Worm (Caenorhabditis elegans): ENCODE data around the gene Y51A2B.2.

Y51A2B.2 gene

ce11 chrV:18339807-18340206 is 34.5 kb upstream of the Y51A2B.2 start, which contains the start of gene C08E8.10:
Gene C08E8.10 (minus strand): TSS chrV:18339907.
- no peak for TF ChIP-seq K02D7.2 (tag; optimal IDR thresholded peaks at IDR 0.05)
- TF ChIP-seq pax-1 (tag; optimal IDR thresholded peaks at IDR 0.05), result no peak
- TF ChIP-seq fax-1 (tag; optimal IDR thresholded peaks at IDR 0.05), result no peak
- TF ChIP-seq syd-9 (tag; optimal IDR thresholded peaks at IDR 0.05), result no peak
- no peak for TF ChIP-seq ceh-6 (GFP tag; optimal IDR thresholded peaks at IDR 0.05)
- no peak for TF ChIP-seq rnt-1 (tag; optimal IDR thresholded peaks at IDR 0.05)

ce11 chrV:18344194-18344593 is 30.1 kb upstream of the Y51A2B.2 start:
- TF ChIP-seq fax-1 (tag; optimal IDR thresholded peaks at IDR 0.05) (no peak), K09A11.1 (tag; optimal IDR thresholded peaks at IDR 0.05; ENCODE audit: insufficient read depth) (no peak), unc-55 (GFP tag; optimal IDR thresholded peaks at IDR 0.05) (no peak), unc-3 (GFP tag; conservative IDR thresholded peaks at IDR 0.05) (no peak), unc-3 (tag; optimal IDR thresholded peaks at IDR 0.05) (no peak), rnt-1 (tag; optimal IDR thresholded peaks at IDR 0.05) (no peak), mec-3 (tag; optimal IDR thresholded peaks at IDR 0.05; ENCODE audit: borderline replicate concordance) (no peak), ceh-19 (GFP tag; optimal IDR thresholded peaks at IDR 0.05) (no peak), hlh-8 (tag; optimal IDR thresholded peaks at IDR 0.05) (no peak), ref-2 (tag; optimal IDR thresholded peaks at IDR 0.05) (no peak), pag-3 (tag; optimal IDR thresholded peaks at IDR 0.05; ENCODE audit: borderline replicate concordance) (no peak), ceh-14 (tag; optimal IDR thresholded peaks at IDR 0.05) (no peak), T23F11.4 (GFP tag; optimal IDR thresholded peaks at IDR 0.05) (no peak), npax-4 (tag; optimal IDR thresholded peaks at IDR 0.05) (no peak), gmeb-2 (tag; optimal IDR thresholded peaks at IDR 0.05) (no peak), ets-4 (tag; optimal IDR thresholded peaks at IDR 0.05) (no peak), ceh-48 (tag; optimal IDR thresholded peaks at IDR 0.05) (no peak)

ce11 chrV:18346080-18346479 is 28.2 kb upstream of the Y51A2B.2 start:
- TF ChIP-seq npax-4 (tag; optimal IDR thresholded peaks at IDR 0.05) (no peak), nhr-232 (tag; optimal IDR thresholded peaks at IDR 0.05) (no peak), elt-2 (tag; optimal IDR thresholded peaks at IDR 0.05) (peak; percentile 99)

DNA sequence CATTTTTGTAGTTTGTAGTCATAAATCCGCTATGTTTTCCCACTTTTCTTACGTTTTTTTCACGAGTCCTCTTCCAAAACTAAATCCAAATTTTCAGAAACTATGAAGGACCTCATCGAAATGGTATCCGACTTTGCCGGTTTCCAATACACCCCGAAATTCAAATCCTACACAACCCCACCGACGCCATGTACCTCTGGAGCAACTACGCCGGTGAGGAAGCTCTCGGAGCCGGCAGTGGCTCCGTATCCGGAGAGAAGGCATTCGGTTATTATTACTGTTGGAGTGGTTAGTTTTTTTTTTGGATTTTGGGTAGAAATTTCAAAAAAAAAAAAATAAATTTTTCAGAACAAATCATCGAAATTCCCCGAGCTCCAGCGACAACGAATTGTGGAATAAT is 24.2 kb upstream of the Y51A2B.2 start, which contains the start of gene C08E8.3:
TSS of gene C08E8.3 (plus strand) at position 84 of the 400 bp plus-strand sequence.
- TF ChIP-seq pha-4 (tag; optimal IDR thresholded peaks at IDR 0.05) (no peak), ceh-14 (tag; optimal IDR thresholded peaks at IDR 0.05) (no peak), sox-4 (tag; optimal IDR thresholded peaks at IDR 0.05) (no peak), lin-11 (tag; optimal IDR thresholded peaks at IDR 0.05) (no peak), ref-2 (tag; optimal IDR thresholded peaks at IDR 0.05) (no peak), lim-6 (tag; optimal IDR thresholded peaks at IDR 0.05) (no peak), fkh-6 (tag; optimal IDR thresholded peaks at IDR 0.05) (no peak), sdc-2 (tag; optimal IDR thresholded peaks at IDR 0.05) (no peak)

- no peak for TF ChIP-seq unc-3 (GFP tag; conservative IDR thresholded peaks at IDR 0.05)
- no peak for TF ChIP-seq unc-3 (tag; optimal IDR thresholded peaks at IDR 0.05)
- no peak for TF ChIP-seq hlh-13 (GFP tag; optimal IDR thresholded peaks at IDR 0.05)
These were observed 23.6 kb upstream of the Y51A2B.2 start, which contains the start of gene C08E8.11 for ce11 chrV:18350721-18351120. Gene C08E8.11 (plus strand): TSS chrV:18351021.

DNA sequence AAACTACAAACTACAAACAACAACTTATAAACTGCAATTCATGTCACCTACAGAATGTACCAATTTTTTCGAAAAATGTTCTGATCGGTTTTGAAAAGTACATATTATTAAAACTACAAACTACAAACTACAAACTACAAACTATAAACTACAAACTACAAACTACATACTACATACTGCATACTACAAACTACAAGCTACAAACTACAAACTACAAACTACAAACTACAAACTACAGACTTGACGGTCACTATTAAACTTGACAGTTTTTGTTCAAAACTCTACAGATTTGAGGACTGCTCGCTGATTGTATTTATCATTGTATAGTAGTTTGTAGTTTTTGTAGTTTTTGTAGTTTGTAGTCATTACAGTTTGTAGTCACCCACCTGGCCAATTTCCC is 20.0 kb upstream of the Y51A2B.2 start:
- TF ChIP-seq ceh-30 (tag; optimal IDR thresholded peaks at IDR 0.05) (peak; percentile 28), ceh-31 (tag; optimal IDR thresholded peaks at IDR 0.05) (no peak)

Measured in whole organism, late embryonic.